Worm (Caenorhabditis elegans) whole organism, mixed stage, embryonic: Measurements from ENCODE around the gene hdl-2.

Experiments used
- bed-3 ChIP-seq: fragments of 200-800 bp; sonication (Bioruptor generic); optimal IDR thresholded peaks from 3 replicates; lab custom pipeline; 2018; ENCODE audit warnings: mild to moderate bottlenecking, missing genetic modification characterization, moderate library complexity, missing compliant biosample characterization
- mab-5 ChIP-seq: fragments of 150-350 bp; optimal IDR thresholded peaks from 2 replicates; lab custom pipeline; 2014; ENCODE audit warnings: missing biosample characterization, missing genetic modification characterization
- pha-4 ChIP-seq: fragments of 150-350 bp; optimal IDR thresholded peaks from 2 replicates; lab custom pipeline; 2018; ENCODE audit warnings: missing biosample characterization, missing genetic modification reagents, missing genetic modification characterization
- snpc-4 ChIP-seq: fragments of 150-350 bp; optimal IDR thresholded peaks from 2 replicates; lab custom pipeline; 2014; ENCODE audit warnings: missing biosample characterization, missing genetic modification characterization
- ztf-11 ChIP-seq: fragments of 150-350 bp; optimal IDR thresholded peaks from 2 replicates; lab custom pipeline; 2014; ENCODE audit warnings: missing biosample characterization, missing genetic modification characterization

DNA sequence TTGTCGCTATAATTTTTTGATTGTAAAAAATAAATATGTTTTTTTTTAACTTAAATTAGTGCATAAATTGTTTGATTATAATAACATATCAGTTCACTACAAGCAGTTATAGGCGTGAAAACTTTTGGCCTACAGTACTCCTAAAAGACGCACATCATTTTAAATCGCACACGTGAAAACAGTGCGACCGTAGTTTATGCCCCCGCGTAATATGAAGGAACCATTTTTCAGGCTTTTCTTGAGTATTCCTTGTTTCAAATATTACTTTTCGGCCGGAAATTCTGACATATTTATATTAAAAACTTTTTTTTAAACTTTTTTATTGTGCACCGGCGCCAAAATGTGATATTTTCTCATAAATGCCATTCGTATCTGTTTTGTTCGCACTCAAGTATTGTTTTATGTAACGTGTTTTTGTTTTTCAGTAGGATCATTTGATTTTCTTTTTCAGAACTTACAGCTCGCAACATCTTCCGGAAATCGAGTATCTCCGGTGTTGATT lies 14.6 kb downstream of the hdl-2 start, which contains the start of gene oma-1:
- TF ChIP-seq snpc-4 (tag; lab: Kevin White, UChicago) (no peak), pha-4 (no peak), ztf-11 (no peak), bed-3 (GFP tag; lab: Kevin White, UChicago) (no peak), mab-5 (tag; lab: Kevin White, UChicago) (no peak)
